Worm (Caenorhabditis elegans): Measurements from ENCODE around the gene F42F12.14.
"Not testable (repeated sequence)": the region's sequence is repeated elsewhere in the genome, so short reads cannot be mapped to it uniquely, and the experiment has no call there.

The F42F12.14 gene

DNA sequence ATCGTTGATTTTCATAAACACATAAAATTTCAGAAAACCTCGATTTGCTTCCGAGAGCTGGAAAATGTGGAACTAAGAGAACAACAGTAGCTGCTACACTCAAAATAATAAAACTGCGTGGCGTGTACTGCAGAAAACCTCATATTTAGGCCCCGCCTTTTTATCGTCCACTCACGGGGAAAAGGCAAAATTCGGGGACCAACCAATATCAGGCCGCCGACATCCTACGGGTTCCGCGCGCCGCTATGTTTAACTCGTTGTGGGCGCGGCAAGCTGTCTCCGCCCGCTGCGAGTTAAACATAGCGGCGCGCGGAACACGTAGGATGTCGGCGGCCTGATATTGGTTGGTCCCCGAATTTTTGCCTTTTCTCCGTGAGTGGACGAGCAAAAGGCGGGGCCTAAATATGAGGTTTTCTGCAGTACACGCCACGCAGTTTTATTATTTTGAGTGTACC lies 40.4 kb upstream of the F42F12.14 start, which contains the start of gene F17A2.16:
F17A2.16 (plus strand) TSS at position 405 of the 455 bp plus-strand sequence.
- TF ChIP-seq ZK546.5, nhr-11, elt-3 (tag; optimal IDR thresholded peaks at IDR 0.05): not testable (repeated sequence)

DNA sequence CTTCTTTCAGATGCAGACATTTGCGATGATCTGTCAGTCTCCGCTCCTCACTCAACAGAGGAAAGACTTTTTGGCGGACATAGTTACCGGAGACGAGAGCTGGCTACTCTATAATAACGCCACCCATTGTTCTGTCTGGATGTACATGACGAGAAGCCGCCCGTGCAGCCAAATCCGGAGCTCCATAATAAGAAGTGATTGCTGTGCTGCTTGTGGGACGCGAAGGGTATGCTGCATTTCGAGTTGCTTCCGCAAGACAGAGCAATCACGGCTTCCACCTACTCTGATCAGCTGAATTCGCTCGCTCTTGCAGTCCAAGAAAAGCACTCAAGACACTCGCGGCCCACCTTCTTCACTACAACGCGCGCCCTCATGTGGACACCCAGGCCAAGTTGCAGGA lies 34.6 kb upstream of the F42F12.14 start:
- TF ChIP-seq blmp-1 (tag; optimal IDR thresholded peaks at IDR 0.05; ENCODE audit: insufficient read depth) = no peak
- TF ChIP-seq aly-2 (tag; optimal IDR thresholded peaks at IDR 0.05) = no peak
- no peak for TF ChIP-seq mbf-1 (tag; optimal IDR thresholded peaks at IDR 0.05)
- TF ChIP-seq lin-13 (GFP tag; optimal IDR thresholded peaks at IDR 0.05) = no peak
- no peak for TF ChIP-seq nhr-11 (tag; optimal IDR thresholded peaks at IDR 0.05)
- TF ChIP-seq ama-1 (optimal IDR thresholded peaks at IDR 0.05) = no peak
- no peak for TF ChIP-seq ceh-82 (tag; optimal IDR thresholded peaks at IDR 0.05)
- TF ChIP-seq skn-1 (tag; optimal IDR thresholded peaks at IDR 0.05) = no peak
- no peak for TF ChIP-seq lin-39 (tag; optimal IDR thresholded peaks at IDR 0.05)
- no peak for TF ChIP-seq sem-4 (tag; optimal IDR thresholded peaks at IDR 0.05)
- no peak for TF ChIP-seq snpc-4 (tag; optimal IDR thresholded peaks at IDR 0.05)
- TF ChIP-seq ztf-4 (tag; optimal IDR thresholded peaks at IDR 0.05) = no peak
- no peak for TF ChIP-seq nhr-237 (tag; optimal IDR thresholded peaks at IDR 0.05)
- no peak for TF ChIP-seq zag-1 (tag; optimal IDR thresholded peaks at IDR 0.05)
- TF ChIP-seq nhr-23 (tag; optimal IDR thresholded peaks at IDR 0.05) = no peak
- no peak for TF ChIP-seq unc-55 (GFP tag; optimal IDR thresholded peaks at IDR 0.05)
- no peak for TF ChIP-seq R02D3.7 (tag; optimal IDR thresholded peaks at IDR 0.05)

DNA sequence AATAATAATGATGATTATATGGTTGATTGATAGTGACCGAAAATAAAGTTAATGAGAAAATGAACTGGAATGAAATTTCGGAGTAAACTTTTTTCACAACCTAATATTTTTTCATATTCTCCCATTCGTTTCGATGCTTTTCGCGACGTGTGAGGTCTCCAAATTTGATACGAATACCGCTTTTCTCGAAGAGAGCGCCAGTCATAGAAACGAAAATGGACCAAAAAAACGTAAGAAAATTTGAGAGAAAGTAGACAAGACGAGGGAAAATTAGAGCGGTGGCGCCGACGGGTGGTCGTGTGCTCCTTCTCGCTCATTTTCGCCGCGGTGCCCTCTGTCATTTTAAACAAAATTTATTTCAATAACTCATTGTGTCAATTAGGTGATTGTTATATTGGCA lies 34.0 kb upstream of the F42F12.14 start:
- TF ChIP-seq elt-1 (tag; optimal IDR thresholded peaks at IDR 0.05) (no peak), nhr-237 (tag; optimal IDR thresholded peaks at IDR 0.05) (no peak), zag-1 (tag; optimal IDR thresholded peaks at IDR 0.05) (no peak), nhr-6 (tag; optimal IDR thresholded peaks at IDR 0.05) (no peak), egl-27 (tag; optimal IDR thresholded peaks at IDR 0.05) (no peak), nhr-77 (tag; optimal IDR thresholded peaks at IDR 0.05) (no peak), ceh-82 (tag; optimal IDR thresholded peaks at IDR 0.05) (no peak), gmeb-1 (tag; optimal IDR thresholded peaks at IDR 0.05) (no peak), ztf-4 (tag; optimal IDR thresholded peaks at IDR 0.05) (no peak), ztf-1 (GFP tag; conservative IDR thresholded peaks at IDR 0.05) (no peak), nhr-129 (tag; optimal IDR thresholded peaks at IDR 0.05) (no peak), mdl-1 (tag; optimal IDR thresholded peaks at IDR 0.05) (no peak), aly-2 (tag; optimal IDR thresholded peaks at IDR 0.05) (no peak), snpc-4 (tag; optimal IDR thresholded peaks at IDR 0.05) (no peak)

DNA sequence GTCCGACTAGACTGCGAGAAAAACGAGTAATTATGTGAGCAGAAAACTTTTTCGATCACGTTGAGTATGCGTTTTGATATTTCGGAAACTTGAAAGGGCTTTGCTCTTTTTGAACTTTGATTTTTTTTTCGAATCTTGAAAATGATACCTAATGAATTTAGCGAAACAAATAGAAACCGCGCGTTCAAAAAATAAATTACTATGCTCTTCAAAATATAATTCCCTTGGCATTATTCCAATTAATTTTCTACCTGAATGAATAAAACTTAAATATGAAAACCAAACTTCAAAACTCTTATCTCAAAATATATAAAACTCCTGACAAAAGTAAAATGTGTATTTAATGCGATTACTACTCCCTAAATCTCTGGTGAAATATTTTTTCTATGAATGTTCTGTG lies 33.2 kb upstream of the F42F12.14 start, which contains the start of gene xtr-2:
xtr-2 (plus strand) TSS at position 301 of the 400 bp plus-strand sequence.
- TF ChIP-seq ama-1 (optimal IDR thresholded peaks at IDR 0.05) (no peak), F13H6.1 (tag; optimal IDR thresholded peaks at IDR 0.05) (no peak), unc-55 (GFP tag; optimal IDR thresholded peaks at IDR 0.05) (no peak), sem-4 (tag; optimal IDR thresholded peaks at IDR 0.05) (no peak), nhr-129 (tag; optimal IDR thresholded peaks at IDR 0.05) (no peak), peb-1 (tag; optimal IDR thresholded peaks at IDR 0.05) (no peak), blmp-1 (tag; optimal IDR thresholded peaks at IDR 0.05; ENCODE audit: insufficient read depth) (no peak), nhr-10 (tag; optimal IDR thresholded peaks at IDR 0.05) (no peak), lin-13 (GFP tag; optimal IDR thresholded peaks at IDR 0.05) (no peak), lsy-2 (tag; optimal IDR thresholded peaks at IDR 0.05) (no peak), egl-27 (tag; optimal IDR thresholded peaks at IDR 0.05) (no peak), nhr-25 (tag; optimal IDR thresholded peaks at IDR 0.05) (no peak), nhr-12 (tag; optimal IDR thresholded peaks at IDR 0.05) (no peak), nhr-6 (tag; optimal IDR thresholded peaks at IDR 0.05) (no peak), ZK546.5 (tag; optimal IDR thresholded peaks at IDR 0.05) (no peak)

DNA sequence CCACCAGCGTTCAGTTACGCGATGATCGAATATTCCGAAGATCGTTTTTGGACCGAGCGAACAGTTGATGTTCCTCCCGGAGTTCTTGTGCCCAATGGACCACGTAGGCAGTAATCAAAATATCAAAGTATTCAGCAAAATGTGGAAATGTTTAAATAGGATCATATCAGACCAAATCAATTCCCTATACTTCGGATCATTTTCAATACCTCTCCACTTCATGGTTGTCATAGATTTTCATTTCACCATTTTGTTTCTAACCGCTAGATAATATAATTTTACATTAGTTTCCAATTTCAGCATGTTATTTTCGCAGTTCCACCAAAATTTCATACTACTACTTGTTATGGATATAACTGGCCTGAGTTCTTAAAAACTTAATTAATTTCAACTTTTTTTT lies 30.9 kb upstream of the F42F12.14 start:
- no peak for TF ChIP-seq blmp-1 (tag; optimal IDR thresholded peaks at IDR 0.05; ENCODE audit: insufficient read depth)
- no peak for TF ChIP-seq ceh-82 (tag; optimal IDR thresholded peaks at IDR 0.05)
- TF ChIP-seq nhr-6 (tag; optimal IDR thresholded peaks at IDR 0.05) = no peak
- TF ChIP-seq alr-1 (tag; optimal IDR thresholded peaks at IDR 0.05) = no peak
- TF ChIP-seq lin-39 (tag; optimal IDR thresholded peaks at IDR 0.05) = no peak
- no peak for TF ChIP-seq ceh-16 (tag; optimal IDR thresholded peaks at IDR 0.05)
- no peak for TF ChIP-seq C34F6.9 (tag; optimal IDR thresholded peaks at IDR 0.05)
- TF ChIP-seq gmeb-1 (tag; optimal IDR thresholded peaks at IDR 0.05) = no peak
- TF ChIP-seq R02D3.7 (tag; optimal IDR thresholded peaks at IDR 0.05) = no peak
- no peak for TF ChIP-seq unc-62 (GFP tag; optimal IDR thresholded peaks at IDR 0.05)
- no peak for TF ChIP-seq nhr-25 (tag; optimal IDR thresholded peaks at IDR 0.05)
- TF ChIP-seq nhr-77 (tag; optimal IDR thresholded peaks at IDR 0.05) = no peak
- TF ChIP-seq dmd-4 (tag; optimal IDR thresholded peaks at IDR 0.05) = no peak
- no peak for TF ChIP-seq mab-5 (tag; optimal IDR thresholded peaks at IDR 0.05)
- no peak for TF ChIP-seq egl-27 (tag; optimal IDR thresholded peaks at IDR 0.05)
